Worm (Caenorhabditis elegans) whole organism, late embryonic: ENCODE results near the gene jnk-1.

ENCODE experiments used
- Y22D7AL.16 ChIP-seq: sonication (generic microtip); optimal IDR thresholded peaks from 2 replicates; lab custom pipeline; 2016; ENCODE audit warnings: missing genetic modification characterization, missing compliant biosample characterization
- ceh-18 ChIP-seq: sonication (generic microtip); optimal IDR thresholded peaks from 2 replicates; lab custom pipeline; 2016; ENCODE audit warnings: missing genetic modification characterization, missing compliant biosample characterization
- ceh-48 ChIP-seq: sonication (generic microtip); optimal IDR thresholded peaks from 2 replicates; lab custom pipeline; 2016; ENCODE audit warnings: missing genetic modification characterization, inconsistent platforms, missing compliant biosample characterization
- elt-2 ChIP-seq: sonication (generic microtip); optimal IDR thresholded peaks from 2 replicates; lab custom pipeline; 2016; ENCODE audit warnings: missing genetic modification reagents, missing genetic modification characterization, missing compliant biosample characterization
- elt-4 ChIP-seq: sonication (generic microtip); optimal IDR thresholded peaks from 2 replicates; lab custom pipeline; 2016; ENCODE audit warnings: missing genetic modification characterization, missing compliant biosample characterization
- nhr-11 ChIP-seq: fragments of 150-350 bp; optimal IDR thresholded peaks from 2 replicates; lab custom pipeline; 2014; ENCODE audit warnings: missing biosample characterization, missing genetic modification characterization
- pqm-1 ChIP-seq: sonication (generic microtip); optimal IDR thresholded peaks from 2 replicates; lab custom pipeline; 2016; ENCODE audit warnings: missing genetic modification characterization, missing compliant biosample characterization
- syd-9 ChIP-seq: sonication (generic microtip); optimal IDR thresholded peaks from 2 replicates; lab custom pipeline; 2016; ENCODE audit warnings: mild to moderate bottlenecking, missing genetic modification characterization, moderate library complexity, missing compliant biosample characterization
- unc-42 ChIP-seq: sonication (generic microtip); optimal IDR thresholded peaks from 2 replicates; lab custom pipeline; 2016; ENCODE audit warnings: missing genotype, missing genetic modification characterization, missing compliant biosample characterization
- unc-86 ChIP-seq: sonication (generic microtip); optimal IDR thresholded peaks from 2 replicates; lab custom pipeline; 2016; ENCODE audit warnings: missing genetic modification characterization, missing compliant biosample characterization
- zip-5 ChIP-seq: sonication (generic microtip); optimal IDR thresholded peaks from 2 replicates; lab custom pipeline; 2016; ENCODE audit warnings: missing genetic modification characterization, missing compliant biosample characterization

DNA sequence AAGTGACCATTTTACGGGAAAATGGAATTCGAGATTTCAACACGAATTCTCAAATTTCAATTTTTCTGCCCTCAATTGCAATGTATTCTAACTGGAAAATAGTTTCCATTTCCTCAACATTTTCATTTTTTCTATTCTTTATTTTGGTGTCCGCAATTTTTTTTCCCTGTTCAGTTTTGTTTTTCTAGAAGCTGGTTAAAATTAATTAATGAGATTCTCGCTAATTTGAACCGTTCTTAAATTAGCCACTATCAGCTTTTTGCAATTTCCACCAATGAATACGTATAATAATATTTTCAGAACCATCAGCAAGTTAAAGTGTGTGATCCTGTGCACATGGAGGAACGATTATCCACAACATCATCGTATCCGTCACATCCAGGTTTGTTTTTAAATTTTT is at the start of gene jnk-1:
- no peak for TF ChIP-seq elt-4
- TF ChIP-seq zip-5, result no peak
- no peak for TF ChIP-seq ceh-18 (tag; lab: Kevin White, UChicago)
- no peak for TF ChIP-seq unc-86 (tag; lab: Kevin White, UChicago)
- no peak for TF ChIP-seq nhr-11 (tag; lab: Kevin White, UChicago)
- TF ChIP-seq unc-42 (tag; lab: Kevin White, UChicago), result no peak
- TF ChIP-seq pqm-1 (tag; lab: Kevin White, UChicago), result no peak
- TF ChIP-seq syd-9 (tag; lab: Kevin White, UChicago), result no peak
- no peak for TF ChIP-seq ceh-48 (tag; lab: Kevin White, UChicago)
- TF ChIP-seq elt-2 (tag; lab: Kevin White, UChicago), result no peak
- TF ChIP-seq Y22D7AL.16 (tag; lab: Kevin White, UChicago), result no peak
